Worm (Caenorhabditis elegans) whole organism, young adult: ENCODE results near the gene srx-133.

Source experiments
- B0261.1 ChIP-seq: sonication (generic microtip); optimal IDR thresholded peaks from 2 replicates; lab custom pipeline; 2016; ENCODE audit warnings: mild to moderate bottlenecking, missing genetic modification characterization, moderate library complexity, missing compliant biosample characterization
- C17E4.6 ChIP-seq: fragments of 200-800 bp; sonication (Bioruptor generic); IDR thresholded peaks from 2 replicates; pipeline ENCODE4 v1.3.6; 2022; ENCODE audit warnings: missing genetic modification reagents, missing genetic modification characterization, missing compliant biosample characterization
- F10E7.11 ChIP-seq: sonication (generic microtip); optimal IDR thresholded peaks from 2 replicates; lab custom pipeline; 2017; ENCODE audit warnings: mild to moderate bottlenecking, missing genetic modification characterization, moderate library complexity, missing compliant biosample characterization
- F22D6.2 ChIP-seq: sonication (generic microtip); optimal IDR thresholded peaks from 2 replicates; lab custom pipeline; 2016; ENCODE audit warnings: mild to moderate bottlenecking, missing genetic modification characterization, missing compliant biosample characterization
- F33H1.4 ChIP-seq: fragments of 200-800 bp; sonication (Bioruptor generic); IDR thresholded peaks from 2 replicates; pipeline ENCODE4 v1.3.6; 2022; ENCODE audit warnings: missing genetic modification reagents, missing genetic modification characterization, missing compliant biosample characterization
- F52B5.7 ChIP-seq: sonication (generic microtip); optimal IDR thresholded peaks from 2 replicates; lab custom pipeline; 2016; ENCODE audit warnings: mild to moderate bottlenecking, missing genetic modification characterization, missing compliant biosample characterization
- F55B11.4 ChIP-seq: sonication (generic microtip); optimal IDR thresholded peaks from 2 replicates; lab custom pipeline; 2016; ENCODE audit warnings: missing compliant biosample characterization, missing genetic modification characterization, borderline replicate concordance; ENCODE audit not compliant: insufficient read depth
- K12H6.12 ChIP-seq: fragments of 200-800 bp; sonication (Bioruptor generic); optimal IDR thresholded peaks from 2 replicates; lab custom pipeline; 2018; ENCODE audit warnings: mild to moderate bottlenecking, missing genetic modification characterization, missing compliant biosample characterization
- T07F8.4 ChIP-seq: sonication (generic microtip); optimal IDR thresholded peaks from 2 replicates; lab custom pipeline; 2016; ENCODE audit warnings: mild to moderate bottlenecking, missing genetic modification characterization, moderate library complexity, missing compliant biosample characterization
- Y53F4B.3 ChIP-seq: fragments of 200-800 bp; sonication (Bioruptor generic); IDR thresholded peaks from 2 replicates; pipeline ENCODE4 v1.3.6; 2022; ENCODE audit warnings: missing genetic modification reagents, missing genetic modification characterization, missing compliant biosample characterization
- Y67H2A.10 ChIP-seq: fragments of 200-800 bp; sonication (Bioruptor generic); conservative IDR thresholded peaks from 2 replicates; pipeline ENCODE4 v1.3.6; 2022; ENCODE audit warnings: missing genetic modification reagents, missing genetic modification characterization, missing compliant biosample characterization
- ZK185.1 ChIP-seq: sonication (generic microtip); optimal IDR thresholded peaks from 2 replicates; lab custom pipeline; 2016; ENCODE audit warnings: mild to moderate bottlenecking, missing genetic modification characterization, missing compliant biosample characterization; ENCODE audit not compliant: poor library complexity, severe bottlenecking
- aptf-2 ChIP-seq: fragments of 200-800 bp; sonication (Bioruptor generic); conservative IDR thresholded peaks from 2 replicates; pipeline ENCODE4 v1.3.6; 2022; ENCODE audit warnings: missing genetic modification reagents, missing genetic modification characterization, missing compliant biosample characterization
- athp-1 ChIP-seq: sonication (generic microtip); optimal IDR thresholded peaks from 2 replicates; lab custom pipeline; 2017; ENCODE audit warnings: mild to moderate bottlenecking, missing genetic modification characterization, missing compliant biosample characterization
- attf-6 ChIP-seq: fragments of 200-800 bp; sonication (Bioruptor generic); IDR thresholded peaks from 2 replicates; pipeline ENCODE4 v1.3.6; 2022; ENCODE audit warnings: missing genetic modification reagents, missing genetic modification characterization, missing compliant biosample characterization
- cebp-1 ChIP-seq, 2 experiments: fragments of 200-800 bp in 1 of 2; sonication (Bioruptor generic) in 1 of 2; sonication (generic microtip) in 1 of 2; IDR thresholded peaks in 1 of 2; optimal IDR thresholded peaks in 1 of 2; 2 replicates each; pipeline versions ENCODE4 v1.3.6 to Lab custom; 2017 to 2022; ENCODE audit warnings: missing compliant biosample characterization in 2 of 2, missing genetic modification characterization in 2 of 2, mild to moderate bottlenecking in 1 of 2, missing genetic modification reagents in 1 of 2, moderate library complexity in 1 of 2
- ceh-79 ChIP-seq: sonication (generic microtip); optimal IDR thresholded peaks from 2 replicates; lab custom pipeline; 2017; ENCODE audit warnings: mild to moderate bottlenecking, missing genetic modification characterization, missing compliant biosample characterization
- ceh-91 ChIP-seq: fragments of 200-800 bp; sonication (Bioruptor generic); IDR thresholded peaks from 2 replicates; pipeline ENCODE4 v1.3.6; 2022; ENCODE audit warnings: missing genetic modification reagents, missing genetic modification characterization, missing compliant biosample characterization
- die-1 ChIP-seq: sonication (generic microtip); optimal IDR thresholded peaks from 2 replicates; lab custom pipeline; 2016; ENCODE audit warnings: missing genotype, mild to moderate bottlenecking, missing genetic modification characterization, missing compliant biosample characterization
- egl-18 ChIP-seq: fragments of 200-800 bp; sonication (Bioruptor generic); IDR thresholded peaks from 2 replicates; pipeline ENCODE4 v1.3.6; 2022; ENCODE audit warnings: missing genetic modification reagents, missing genetic modification characterization, missing compliant biosample characterization
- egl-44 ChIP-seq: fragments of 200-800 bp; sonication (Bioruptor generic); IDR thresholded peaks from 2 replicates; pipeline ENCODE4 v1.3.6; 2022; ENCODE audit warnings: missing genetic modification reagents, missing genetic modification characterization, missing compliant biosample characterization
- ets-4 ChIP-seq: fragments of 200-800 bp; sonication (Bioruptor generic); optimal IDR thresholded peaks from 2 replicates; lab custom pipeline; 2018; ENCODE audit warnings: mild to moderate bottlenecking, missing genetic modification characterization, missing compliant biosample characterization
- fkh-3 ChIP-seq: sonication (generic microtip); optimal IDR thresholded peaks from 2 replicates; lab custom pipeline; 2016; ENCODE audit warnings: mild to moderate bottlenecking, missing genetic modification characterization, missing compliant biosample characterization
- gei-17 ChIP-seq: fragments of 200-800 bp; sonication (Bioruptor generic); optimal IDR thresholded peaks from 2 replicates; lab custom pipeline; 2018; ENCODE audit warnings: mild to moderate bottlenecking, missing genetic modification characterization, missing compliant biosample characterization
- hlh-26 ChIP-seq: fragments of 200-800 bp; sonication (Bioruptor generic); conservative IDR thresholded peaks from 2 replicates; pipeline ENCODE4 v1.3.6; 2022; ENCODE audit warnings: missing genetic modification reagents, missing genetic modification characterization, missing compliant biosample characterization
- lin-26 ChIP-seq: fragments of 200-800 bp; sonication (Bioruptor generic); IDR thresholded peaks from 2 replicates; pipeline ENCODE4 v1.3.6; 2022; ENCODE audit warnings: missing genetic modification reagents, missing genetic modification characterization, missing compliant biosample characterization
- madf-6 ChIP-seq: fragments of 200-800 bp; sonication (Bioruptor generic); IDR thresholded peaks from 2 replicates; pipeline ENCODE4 v1.3.6; 2022; ENCODE audit warnings: missing genetic modification reagents, missing genetic modification characterization, missing compliant biosample characterization
- mes-4 ChIP-seq: sonication (generic microtip); optimal IDR thresholded peaks from 2 replicates; lab custom pipeline; 2016; ENCODE audit warnings: missing genotype, missing genetic modification characterization, missing compliant biosample characterization
- nfya-1 ChIP-seq: sonication (generic microtip); optimal IDR thresholded peaks from 2 replicates; lab custom pipeline; 2017; ENCODE audit warnings: antibody characterized with exemption, missing compliant biosample characterization, missing genetic modification characterization, borderline replicate concordance; ENCODE audit not compliant: insufficient read depth
- pha-4 ChIP-seq: fragments of 150-350 bp; sonication (generic microtip); optimal IDR thresholded peaks from 2 replicates; lab custom pipeline; 2014; ENCODE audit warnings: missing biosample characterization, missing genetic modification reagents, missing genetic modification characterization
- rpc-1 ChIP-seq, 2 experiments: fragments of 150-350 bp in 1 of 2; sonication (generic microtip) in 1 of 2; optimal IDR thresholded peaks; 2 replicates each; lab custom pipeline; 2014 to 2018; ENCODE audit warnings: missing biosample characterization in 1 of 2, missing genetic modification characterization in 1 of 2, missing genetic modification reagents in 1 of 2, missing genotype in 1 of 2
- sea-2 ChIP-seq: fragments of 200-800 bp; sonication (Bioruptor generic); IDR thresholded peaks from 2 replicates; pipeline ENCODE4 v1.3.6; 2022; ENCODE audit warnings: missing genetic modification characterization, missing compliant biosample characterization
- snpc-3.4 ChIP-seq: sonication (generic microtip); optimal IDR thresholded peaks from 2 replicates; lab custom pipeline; 2017; ENCODE audit warnings: missing genetic modification characterization, mild to moderate bottlenecking, missing compliant biosample characterization, antibody characterized with exemption, moderate library complexity, missing genotype, missing genetic modification reagents
- tbp1 ChIP-seq: fragments of 200-800 bp; sonication (Bioruptor generic); optimal IDR thresholded peaks from 2 replicates; lab custom pipeline; 2018; ENCODE audit warnings: mild to moderate bottlenecking, missing genetic modification characterization, missing compliant biosample characterization
- tbx-9 ChIP-seq: sonication (generic microtip); optimal IDR thresholded peaks from 2 replicates; lab custom pipeline; 2016; ENCODE audit warnings: borderline replicate concordance, missing genetic modification characterization, inconsistent platforms, missing compliant biosample characterization
- unc-130 ChIP-seq: sonication (generic microtip); optimal IDR thresholded peaks from 2 replicates; lab custom pipeline; 2016; ENCODE audit warnings: missing genetic modification reagents, missing genetic modification characterization, missing compliant biosample characterization
- xnd-1 ChIP-seq: sonication (generic microtip); optimal IDR thresholded peaks from 2 replicates; lab custom pipeline; 2016; ENCODE audit warnings: missing genotype, missing genetic modification reagents, missing genetic modification characterization, missing compliant biosample characterization
- ztf-18 ChIP-seq: sonication (generic microtip); optimal IDR thresholded peaks from 2 replicates; lab custom pipeline; 2016; ENCODE audit warnings: missing genotype, mild to moderate bottlenecking, missing genetic modification characterization, missing compliant biosample characterization
- ztf-26 ChIP-seq: sonication (generic microtip); optimal IDR thresholded peaks from 2 replicates; lab custom pipeline; 2017; ENCODE audit warnings: missing genetic modification characterization, missing compliant biosample characterization

The srx-133 gene

ce11 chrV:13830813-13831212, 17.7 kb upstream of the srx-133 start, which contains the start of gene str-165:
Gene str-165 (plus strand): TSS chrV:13831113.
- TF ChIP-seq ztf-26: no peak
- no peak for TF ChIP-seq nfya-1 (tag; lab: Kevin White, UChicago)
- no peak for TF ChIP-seq ceh-79 (tag; lab: Kevin White, UChicago)
- TF ChIP-seq fkh-3 (tag; lab: Kevin White, UChicago): no peak
- no peak for TF ChIP-seq egl-44
- no peak for TF ChIP-seq egl-18 (GFP tag; lab: Robert Waterston, UW)
- no peak for TF ChIP-seq K12H6.12 (tag; lab: Kevin White, UChicago)
- TF ChIP-seq, all 124 proteins: peak for 0

- TF ChIP-seq xnd-1 (tag; lab: Kevin White, UChicago) (no peak), unc-130 (GFP tag; lab: Kevin White, UChicago) (no peak), snpc-3.4 (tag; lab: Kevin White, UChicago) (no peak), ceh-91 (no peak), tbx-9 (tag; lab: Kevin White, UChicago) (no peak), F33H1.4 (GFP tag; lab: Robert Waterston, UW) (no peak), F52B5.7 (tag; lab: Kevin White, UChicago) (no peak), gei-17 (GFP tag; lab: Kevin White, UChicago) (no peak), athp-1 (no peak), Y67H2A.10 (GFP tag; lab: Robert Waterston, UW) (no peak), ets-4 (GFP tag; lab: Kevin White, UChicago) (no peak), ztf-18 (no peak), lin-26 (no peak), cebp-1 (GFP tag; IDR thresholded peaks at IDR 0.05; lab: Robert Waterston, UW) (no peak), cebp-1 (tag; optimal IDR thresholded peaks at IDR 0.05; lab: Kevin White, UChicago) (no peak), hlh-26 (GFP tag; lab: Robert Waterston, UW) (no peak)
- TF ChIP-seq, all 124 proteins: peak for 0
Measured at ce11 chrV:13833951-13834350, 14.5 kb upstream of the srx-133 start, which contains the start of gene srx-129. Gene srx-129 (plus strand): TSS chrV:13834251.

ce11 chrV:13837173-13837572, 11.3 kb upstream of the srx-133 start, which contains the start of gene srx-128:
Gene srx-128 (plus strand): TSS chrV:13837473.
- TF ChIP-seq die-1 (tag; lab: Kevin White, UChicago): no peak
- no peak for TF ChIP-seq ZK185.1 (tag; lab: Kevin White, UChicago)
- no peak for TF ChIP-seq C17E4.6 (GFP tag; lab: Robert Waterston, UW)
- TF ChIP-seq F10E7.11 (tag; lab: Kevin White, UChicago): no peak
- no peak for TF ChIP-seq aptf-2 (GFP tag; lab: Robert Waterston, UW)
- no peak for TF ChIP-seq F22D6.2
- TF ChIP-seq egl-44: no peak
- no peak for TF ChIP-seq B0261.1 (tag; lab: Kevin White, UChicago)
- no peak for TF ChIP-seq T07F8.4 (tag; lab: Kevin White, UChicago)
- no peak for TF ChIP-seq tbp1
- no peak for TF ChIP-seq Y53F4B.3 (GFP tag; lab: Robert Waterston, UW)
- no peak for TF ChIP-seq attf-6 (GFP tag; lab: Robert Waterston, UW)
- TF ChIP-seq rpc-1 (optimal IDR thresholded peaks at IDR 0.05; lab: Kevin White, UChicago): no peak
- no peak for TF ChIP-seq rpc-1 (tag; optimal IDR thresholded peaks at IDR 0.05; lab: Kevin White, UChicago)
- no peak for TF ChIP-seq madf-6 (GFP tag; lab: Robert Waterston, UW)
- no peak for TF ChIP-seq pha-4 (tag; lab: Kevin White, UChicago)
- TF ChIP-seq sea-2: no peak
- TF ChIP-seq mes-4 (tag; lab: Kevin White, UChicago): no peak
- no peak for TF ChIP-seq F55B11.4
